Fruit fly (Drosophila melanogaster) Kc167 (cell line): ENCODE data around the gene ND-B14.5A.

Source experiments
- Myc ChIP-seq: fragments of >200 bp; optimal IDR thresholded peaks from 2 replicates; lab custom pipeline; 2017; ENCODE audit warnings: missing external identifiers
- Sin3A ChIP-seq: fragments of >200 bp; optimal IDR thresholded peaks from 2 replicates; lab custom pipeline; 2018; ENCODE audit warnings: missing external identifiers
- h ChIP-seq: fragments of >200 bp; optimal IDR thresholded peaks from 3 replicates; lab custom pipeline; 2018; ENCODE audit warnings: missing external identifiers
- insv ChIP-seq: fragments of >200 bp; optimal IDR thresholded peaks from 3 replicates; lab custom pipeline; 2018; ENCODE audit warnings: missing external identifiers
- psq ChIP-seq: fragments of >200 bp; optimal IDR thresholded peaks from 2 replicates; lab custom pipeline; 2017; ENCODE audit warnings: missing external identifiers
- ttk ChIP-seq: sonication (Bioruptor generic); optimal IDR thresholded peaks from 2 replicates; lab custom pipeline; 2017; ENCODE audit warnings: missing external identifiers

ND-B14.5A gene

DNA sequence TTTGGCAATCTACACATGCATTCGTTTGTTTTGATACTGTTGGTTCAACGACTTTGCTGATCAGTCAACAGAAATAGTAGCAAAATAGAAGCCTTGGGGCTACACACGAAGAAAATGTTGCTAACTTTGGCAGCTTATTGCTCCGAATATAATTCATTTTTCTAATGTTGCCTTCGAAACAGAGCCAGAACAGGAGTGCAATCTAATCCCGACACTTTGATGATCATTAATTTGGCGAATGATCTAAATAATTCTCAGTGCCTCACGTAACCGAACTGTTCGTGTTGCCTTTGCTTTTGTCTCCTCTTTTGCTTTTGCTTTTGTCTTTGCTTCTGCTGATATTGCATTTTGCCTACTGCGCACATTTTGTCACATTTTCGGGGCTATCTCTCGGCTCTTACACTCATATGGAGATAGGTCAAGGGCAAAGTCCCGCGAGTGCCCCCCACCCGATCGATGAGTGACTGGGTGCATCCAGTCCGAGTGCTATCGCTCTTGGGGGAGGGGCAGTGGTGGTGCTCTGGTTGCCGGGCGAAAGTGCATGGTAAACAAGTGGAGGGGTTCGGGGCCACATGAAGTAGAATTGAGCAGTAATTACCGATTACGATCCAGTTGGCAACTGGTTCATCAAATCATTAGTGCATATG is 23.9 kb downstream of the ND-B14.5A start:
- TF ChIP-seq insv (lab: Kevin White, UChicago) (no peak), Sin3A (lab: Kevin White, UChicago) (no peak), psq (lab: Kevin White, UChicago) (no peak), ttk (lab: Kevin White, UChicago) (no peak), Myc (lab: Kevin White, UChicago) (no peak), h (lab: Kevin White, UChicago) (no peak)

dm6 chrX:2197414-2198271 is 25.3 kb downstream of the ND-B14.5A start:
- TF ChIP-seq insv (lab: Kevin White, UChicago) (no peak), ttk (lab: Kevin White, UChicago) (no peak), h (lab: Kevin White, UChicago) (no peak), Sin3A (lab: Kevin White, UChicago) (no peak), Myc (lab: Kevin White, UChicago) (no peak), psq (lab: Kevin White, UChicago) (no peak)

- TF ChIP-seq psq (lab: Kevin White, UChicago): no peak
- TF ChIP-seq insv (lab: Kevin White, UChicago): no peak
- no peak for TF ChIP-seq Sin3A (lab: Kevin White, UChicago)
- no peak for TF ChIP-seq Myc (lab: Kevin White, UChicago)
- no peak for TF ChIP-seq ttk (lab: Kevin White, UChicago)
- TF ChIP-seq h (lab: Kevin White, UChicago): no peak
Observed at dm6 chrX:2198272-2198571, 25.9 kb downstream of the ND-B14.5A start.

- no peak for TF ChIP-seq insv (lab: Kevin White, UChicago)
- TF ChIP-seq h (lab: Kevin White, UChicago): no peak
- no peak for TF ChIP-seq ttk (lab: Kevin White, UChicago)
- no peak for TF ChIP-seq Myc (lab: Kevin White, UChicago)
Observed at dm6 chrX:2199303-2199702, 27.0 kb downstream of the ND-B14.5A start.

- no peak for TF ChIP-seq Sin3A (lab: Kevin White, UChicago)
- no peak for TF ChIP-seq psq (lab: Kevin White, UChicago)
- no peak for TF ChIP-seq h (lab: Kevin White, UChicago)
- no peak for TF ChIP-seq Myc (lab: Kevin White, UChicago)
- no peak for TF ChIP-seq ttk (lab: Kevin White, UChicago)
- no peak for TF ChIP-seq insv (lab: Kevin White, UChicago)
Observed at dm6 chrX:2203766-2204165, 31.4 kb downstream of the ND-B14.5A start, which contains the start of gene FarO. FarO (minus strand) TSS chrX:2203866.

DNA sequence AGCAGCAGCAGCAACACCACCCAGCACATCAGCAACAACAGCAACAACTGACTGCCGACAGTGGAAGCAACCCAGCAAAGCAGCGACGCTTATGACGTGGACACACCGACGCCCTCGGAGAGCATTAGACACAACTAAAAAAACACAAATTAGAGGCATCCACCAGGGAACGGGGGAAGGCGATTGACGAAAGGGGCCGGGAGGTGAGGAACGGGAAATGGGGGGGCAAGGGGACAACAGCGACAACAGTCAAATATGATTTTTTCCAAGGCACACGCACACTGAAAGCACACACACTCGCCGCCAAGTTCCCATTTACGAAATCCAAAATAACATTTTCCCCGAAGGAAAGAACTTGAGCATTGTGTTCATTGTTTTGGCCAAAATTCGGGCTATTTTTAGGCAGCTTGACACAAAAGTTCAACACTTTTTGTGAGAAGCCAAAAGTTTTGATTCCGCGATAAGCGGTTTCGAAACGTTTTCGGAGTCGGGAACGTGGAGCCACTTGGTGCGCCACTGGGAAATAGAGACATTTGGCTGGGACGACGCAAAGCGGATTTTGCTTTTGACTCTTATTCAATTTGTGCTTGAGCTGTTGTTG is 36.4 kb downstream of the ND-B14.5A start:
- TF ChIP-seq Myc (lab: Kevin White, UChicago): no peak

dm6 chrX:2212327-2212820 is 40.0 kb downstream of the ND-B14.5A start:
- no peak for TF ChIP-seq ttk (lab: Kevin White, UChicago)
- no peak for TF ChIP-seq Myc (lab: Kevin White, UChicago)
- no peak for TF ChIP-seq Sin3A (lab: Kevin White, UChicago)
- no peak for TF ChIP-seq psq (lab: Kevin White, UChicago)
- no peak for TF ChIP-seq insv (lab: Kevin White, UChicago)
- TF ChIP-seq h (lab: Kevin White, UChicago): no peak

DNA sequence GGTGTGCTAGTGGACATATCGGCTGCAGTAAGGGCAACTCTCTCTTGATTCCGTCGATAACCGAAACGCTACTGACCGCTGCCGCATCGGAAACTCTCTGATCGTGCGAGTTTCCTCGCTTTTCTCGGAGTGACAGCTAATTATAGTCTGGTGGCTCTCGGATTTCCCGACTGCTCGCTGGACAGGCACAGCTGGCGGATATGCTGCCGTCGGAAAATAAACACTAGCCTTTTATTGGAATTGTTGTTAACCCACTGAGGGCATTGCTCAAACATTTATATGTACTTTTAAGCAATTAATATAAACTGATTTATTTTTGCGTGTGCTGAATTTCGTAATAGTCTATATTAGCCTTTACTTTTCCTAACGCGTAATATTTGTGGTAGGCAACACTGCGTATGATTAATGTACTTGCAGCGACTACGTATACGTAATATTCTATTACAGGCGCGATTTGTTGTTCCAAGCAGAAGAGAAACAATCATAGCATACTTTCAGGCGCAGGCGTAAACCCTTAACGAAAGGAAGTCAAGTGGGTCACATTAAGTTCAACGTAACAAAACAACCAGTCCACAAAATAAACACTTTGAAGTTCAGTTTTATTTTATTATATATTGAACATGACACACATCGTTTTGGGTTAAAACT is 41.6 kb downstream of the ND-B14.5A start, which contains the start of gene SmydA-8:
Gene SmydA-8, minus strand, starts transcription at position 51 of the 648 bp plus-strand sequence.
- no peak for TF ChIP-seq insv (lab: Kevin White, UChicago)
- TF ChIP-seq h (lab: Kevin White, UChicago): no peak
- no peak for TF ChIP-seq psq (lab: Kevin White, UChicago)

DNA sequence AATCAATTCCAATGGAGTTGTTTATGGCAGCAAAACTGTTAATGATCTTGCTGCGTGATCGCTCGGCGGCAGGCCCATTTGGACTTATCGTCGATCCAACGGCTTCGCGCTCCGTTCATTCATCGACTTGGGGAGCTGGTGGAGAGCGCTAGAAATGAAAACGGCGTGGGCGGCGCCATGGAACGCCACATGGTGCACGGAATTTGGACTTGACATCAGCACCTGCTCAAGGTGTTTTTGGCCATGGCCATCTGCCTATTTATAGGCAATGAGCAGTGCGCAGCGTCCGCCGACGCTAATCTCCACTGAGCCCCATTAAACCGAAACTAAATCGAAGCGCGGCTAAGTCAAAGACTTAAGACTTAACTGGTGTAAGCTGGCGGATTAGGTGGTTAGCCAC is 46.1 kb downstream of the ND-B14.5A start:
- TF ChIP-seq insv (lab: Kevin White, UChicago) (no peak), ttk (lab: Kevin White, UChicago) (no peak), Sin3A (lab: Kevin White, UChicago) (no peak), Myc (lab: Kevin White, UChicago) (no peak), h (lab: Kevin White, UChicago) (no peak), psq (lab: Kevin White, UChicago) (no peak)

- TF ChIP-seq Sin3A (lab: Kevin White, UChicago) (no peak), psq (lab: Kevin White, UChicago) (no peak), Myc (lab: Kevin White, UChicago) (no peak), h (lab: Kevin White, UChicago) (no peak), insv (lab: Kevin White, UChicago) (no peak), ttk (lab: Kevin White, UChicago) (no peak)
Observed at dm6 chrX:2219246-2219645, 46.9 kb downstream of the ND-B14.5A start.

dm6 chrX:2219899-2220298 is 47.6 kb downstream of the ND-B14.5A start:
- TF ChIP-seq h (lab: Kevin White, UChicago): no peak
